Worm (Caenorhabditis elegans): Measurements from ENCODE around the gene C34C6.3.

DNA sequence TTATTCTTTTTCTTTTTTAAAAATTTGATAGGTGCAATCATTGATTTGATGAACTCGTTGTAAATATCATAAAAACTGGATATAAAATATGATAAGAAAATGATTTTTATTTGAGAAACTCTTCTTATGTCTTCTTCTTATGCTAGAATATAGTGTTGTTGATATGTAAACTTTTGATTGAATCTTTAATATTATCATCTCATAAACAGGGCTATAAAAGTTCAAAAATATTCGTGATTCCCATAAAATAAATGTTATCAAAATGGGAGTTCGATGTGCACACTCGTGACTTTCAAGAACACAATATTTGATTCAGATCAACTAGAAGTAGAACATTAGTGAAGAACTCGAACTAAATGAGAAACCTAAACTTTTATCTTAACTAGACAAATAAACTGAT lies 47.2 kb downstream of the C34C6.3 start:
- TF ChIP-seq ztf-6 (GFP tag; IDR thresholded peaks at IDR 0.05) (no peak), sea-2 (GFP tag; IDR thresholded peaks at IDR 0.05) (no peak), B0019.2 (GFP tag; conservative IDR thresholded peaks at IDR 0.05) (no peak), B0336.3 (GFP tag; IDR thresholded peaks at IDR 0.05) (no peak)
